Worm (Caenorhabditis elegans): ENCODE measurements around the gene srw-107.

The srw-107 gene

ce11 chrV:525040-525439, 3.6 kb upstream of the srw-107 start, which contains the start of gene R11G11.16:
TSS of gene R11G11.16 (minus strand) at chrV:525140.
- TF ChIP-seq npax-4 (tag; optimal IDR thresholded peaks at IDR 0.05) = no peak
- no peak for TF ChIP-seq C38D4.7 (GFP tag; optimal IDR thresholded peaks at IDR 0.05)
- no peak for TF ChIP-seq fkh-6 (tag; optimal IDR thresholded peaks at IDR 0.05)
- no peak for TF ChIP-seq dve-1 (tag; optimal IDR thresholded peaks at IDR 0.05)
- TF ChIP-seq nhr-11 (tag; optimal IDR thresholded peaks at IDR 0.05) = no peak
- TF ChIP-seq pha-2 (tag; optimal IDR thresholded peaks at IDR 0.05) = no peak
- no peak for TF ChIP-seq ceh-24 (tag; optimal IDR thresholded peaks at IDR 0.05)
- no peak for TF ChIP-seq ceh-45 (GFP tag; IDR thresholded peaks at IDR 0.05)
- no peak for TF ChIP-seq tbx-7 (tag; optimal IDR thresholded peaks at IDR 0.05)
- no peak for TF ChIP-seq ceh-31 (tag; optimal IDR thresholded peaks at IDR 0.05)
- TF ChIP-seq nhr-232 (tag; optimal IDR thresholded peaks at IDR 0.05) = no peak
- no peak for TF ChIP-seq unc-86 (tag; optimal IDR thresholded peaks at IDR 0.05)
- no peak for TF ChIP-seq hlh-13 (GFP tag; optimal IDR thresholded peaks at IDR 0.05)
- TF ChIP-seq pros-1 (tag; optimal IDR thresholded peaks at IDR 0.05) = no peak
- TF ChIP-seq odd-2 (tag; optimal IDR thresholded peaks at IDR 0.05) = no peak
- TF ChIP-seq ceh-30 (tag; optimal IDR thresholded peaks at IDR 0.05) = no peak
- TF ChIP-seq gmeb-2 (tag; optimal IDR thresholded peaks at IDR 0.05) = no peak
- TF ChIP-seq ttx-3 (tag; optimal IDR thresholded peaks at IDR 0.05) = no peak
- no peak for TF ChIP-seq lin-11 (tag; optimal IDR thresholded peaks at IDR 0.05)
- no peak for TF ChIP-seq ceh-19 (GFP tag; optimal IDR thresholded peaks at IDR 0.05)

ce11 chrV:524058-524457, 2.6 kb upstream of the srw-107 start, which contains the start of gene lipl-3:
TSS of gene lipl-3 (minus strand) at chrV:524218.
- TF ChIP-seq sox-2 (GFP tag; IDR thresholded peaks at IDR 0.05) = no peak
- no peak for TF ChIP-seq pax-1 (tag; optimal IDR thresholded peaks at IDR 0.05)
- TF ChIP-seq T23F11.4 (GFP tag; optimal IDR thresholded peaks at IDR 0.05) = no peak
- no peak for TF ChIP-seq mec-3 (tag; optimal IDR thresholded peaks at IDR 0.05; ENCODE audit: borderline replicate concordance)
- TF ChIP-seq F13H6.1 (tag; optimal IDR thresholded peaks at IDR 0.05) = no peak
- no peak for TF ChIP-seq tbx-2 (tag; optimal IDR thresholded peaks at IDR 0.05)
- no peak for TF ChIP-seq elt-4 (tag; optimal IDR thresholded peaks at IDR 0.05)
- no peak for TF ChIP-seq ref-2 (tag; optimal IDR thresholded peaks at IDR 0.05)
- no peak for TF ChIP-seq pag-3 (tag; optimal IDR thresholded peaks at IDR 0.05; ENCODE audit: borderline replicate concordance)
- no peak for TF ChIP-seq unc-55 (GFP tag; optimal IDR thresholded peaks at IDR 0.05)
- no peak for TF ChIP-seq pat-9 (tag; optimal IDR thresholded peaks at IDR 0.05)
- TF ChIP-seq zip-5 (tag; optimal IDR thresholded peaks at IDR 0.05) = no peak
- TF ChIP-seq hlh-8 (tag; optimal IDR thresholded peaks at IDR 0.05) = no peak
- TF ChIP-seq nhr-11 (tag; optimal IDR thresholded peaks at IDR 0.05) = no peak
- TF ChIP-seq sdc-2 (tag; optimal IDR thresholded peaks at IDR 0.05) = no peak
- no peak for TF ChIP-seq hlh-30 (tag; optimal IDR thresholded peaks at IDR 0.05; ENCODE audit: insufficient read depth)
- TF ChIP-seq dmd-4 (tag; optimal IDR thresholded peaks at IDR 0.05; ENCODE audit: borderline replicate concordance) = no peak
- no peak for TF ChIP-seq ceh-9 (tag; optimal IDR thresholded peaks at IDR 0.05)

ce11 chrV:519445-519844, 2.0 kb downstream of the srw-107 start, which contains the start of gene nhr-210:
TSS of gene nhr-210 (minus strand) at chrV:519545.
- no peak for TF ChIP-seq ceh-48 (tag; optimal IDR thresholded peaks at IDR 0.05)
- TF ChIP-seq mec-3 (tag; optimal IDR thresholded peaks at IDR 0.05; ENCODE audit: borderline replicate concordance) = no peak
- no peak for TF ChIP-seq pag-3 (tag; optimal IDR thresholded peaks at IDR 0.05; ENCODE audit: borderline replicate concordance)
- TF ChIP-seq C08G9.2 (tag; optimal IDR thresholded peaks at IDR 0.05) = no peak
- TF ChIP-seq ama-1 (optimal IDR thresholded peaks at IDR 0.05) = no peak
- no peak for TF ChIP-seq hlh-8 (tag; optimal IDR thresholded peaks at IDR 0.05)
- TF ChIP-seq tbx-7 (tag; optimal IDR thresholded peaks at IDR 0.05) = no peak
- no peak for TF ChIP-seq unc-42 (tag; optimal IDR thresholded peaks at IDR 0.05)
- TF ChIP-seq ceh-45 (GFP tag; IDR thresholded peaks at IDR 0.05) = no peak
- TF ChIP-seq ahr-1 (tag; optimal IDR thresholded peaks at IDR 0.05) = no peak
- TF ChIP-seq gmeb-2 (tag; optimal IDR thresholded peaks at IDR 0.05) = no peak
- TF ChIP-seq rnt-1 (tag; optimal IDR thresholded peaks at IDR 0.05) = no peak
- no peak for TF ChIP-seq ttx-3 (tag; optimal IDR thresholded peaks at IDR 0.05)
- TF ChIP-seq npax-4 (tag; optimal IDR thresholded peaks at IDR 0.05) = no peak
- TF ChIP-seq pha-2 (tag; optimal IDR thresholded peaks at IDR 0.05) = no peak
